Worm (Caenorhabditis elegans) whole organism, midembryonic: ENCODE results near the gene C27F2.10.

ENCODE experiments used
- T22C8.4 ChIP-seq: fragments of 200-800 bp; sonication (Bioruptor generic); IDR thresholded peaks from 2 replicates; pipeline ENCODE4 v1.3.6; 2022; ENCODE audit warnings: missing genetic modification characterization, missing compliant biosample characterization
- flt-1 ChIP-seq: fragments of 200-800 bp; sonication (Bioruptor generic); IDR thresholded peaks from 2 replicates; pipeline ENCODE4 v1.3.6; 2022; ENCODE audit warnings: missing genetic modification characterization, missing compliant biosample characterization
- med-1 ChIP-seq: sonication (generic microtip); optimal IDR thresholded peaks from 2 replicates; lab custom pipeline; 2017; ENCODE audit warnings: missing genetic modification characterization, mild to moderate bottlenecking, missing compliant biosample characterization, antibody characterized with exemption, missing genetic modification reagents; ENCODE audit not compliant: insufficient read depth
- ref-1 ChIP-seq: fragments of 200-800 bp; sonication (Bioruptor generic); conservative IDR thresholded peaks from 2 replicates; pipeline ENCODE4 v1.3.6; 2022; ENCODE audit warnings: missing genetic modification reagents, missing genetic modification characterization, missing compliant biosample characterization
- ztf-23 ChIP-seq: fragments of 200-800 bp; sonication (Bioruptor generic); IDR thresholded peaks from 2 replicates; pipeline ENCODE4 v1.3.6; 2022; ENCODE audit warnings: missing genetic modification reagents, missing genetic modification characterization, missing compliant biosample characterization
- ztf-29 ChIP-seq: fragments of 200-800 bp; sonication (Bioruptor generic); IDR thresholded peaks from 2 replicates; pipeline ENCODE4 v1.3.6; 2022; ENCODE audit warnings: missing genetic modification reagents, missing genetic modification characterization, missing compliant biosample characterization

DNA sequence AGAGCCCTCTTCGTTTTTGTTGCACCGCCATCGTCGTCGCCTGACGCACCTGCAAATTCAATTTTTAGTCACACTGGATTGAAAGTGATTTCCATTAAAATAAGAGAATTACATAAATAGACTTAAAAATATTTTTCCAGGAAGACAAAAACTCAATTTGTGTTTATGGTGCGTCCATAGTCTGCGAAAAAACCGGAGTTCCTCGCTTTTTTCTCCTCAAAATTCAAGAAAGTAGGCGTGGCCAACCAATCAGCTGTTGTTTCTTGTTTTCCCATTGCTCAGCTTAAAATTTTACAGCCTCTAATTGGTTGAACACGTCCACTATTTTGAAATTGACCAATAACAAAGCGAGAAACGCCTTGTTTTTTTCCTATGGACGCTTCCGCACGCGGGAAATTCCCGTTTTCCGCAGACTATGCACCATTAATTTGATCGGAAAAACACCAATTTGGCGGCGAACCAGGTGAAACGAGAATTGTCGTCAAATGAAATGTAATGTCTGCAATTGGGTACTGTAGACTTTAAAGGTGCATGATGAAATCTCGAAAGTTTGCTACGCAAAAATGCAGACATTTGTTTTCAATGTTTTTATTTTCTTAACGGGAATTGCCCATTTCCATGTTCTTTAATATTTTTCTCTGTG, 2.1 kb downstream of the C27F2.10 start, which contains the start of gene C27F2.7:
- TF ChIP-seq med-1 (no peak), ztf-29 (no peak), flt-1 (GFP tag; lab: Robert Waterston, UW) (no peak), ref-1 (GFP tag; lab: Robert Waterston, UW) (no peak), ztf-23 (GFP tag; lab: Robert Waterston, UW) (no peak), T22C8.4 (no peak)
